ENCODE assay signal across 3 fruit fly cellular contexts in the genomic region with DNA sequence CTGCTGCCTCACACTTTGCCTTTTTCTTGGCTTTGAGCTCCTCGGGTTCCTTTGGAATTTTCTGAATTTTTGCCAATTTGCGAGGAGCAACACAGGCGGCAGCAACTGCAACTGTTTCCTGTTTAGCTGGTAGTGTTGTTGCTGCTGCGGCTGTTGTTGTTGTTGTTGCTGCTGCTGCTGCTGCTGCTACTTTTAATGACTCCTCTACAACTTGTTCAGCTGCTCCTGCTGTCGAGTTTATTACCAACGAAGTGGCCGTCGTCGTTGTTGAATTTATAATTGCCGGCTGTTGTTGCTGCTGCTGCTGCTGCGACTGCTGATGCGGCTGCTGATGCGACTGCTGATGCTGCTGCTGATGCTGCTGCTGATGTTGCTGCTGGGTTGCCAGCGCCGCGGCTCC.
A peak's percentile ranks its signal among the peaks of the same experiment; 100 is the strongest.
TF ChIP-seq lines count a peak whose summit lies in the region.

No protein-coding gene starts in this region.

TF ChIP-seq in whole organism, prepupa, 60 proteins besides CTCF, POLR2A, EP300 and RAD21:
- TF ChIP-seq CG6854 (GFP tag; optimal IDR thresholded peaks at IDR 0.05; lab: Kevin White, UChicago) (no peak), fd59A (GFP tag; optimal IDR thresholded peaks at IDR 0.05; lab: Kevin White, UChicago) (no peak), Eip78C (GFP tag; lab: Kevin White, UChicago) (peak; percentile 61), Met (GFP tag; optimal IDR thresholded peaks at IDR 0.05; lab: Kevin White, UChicago) (no peak), dsx (GFP tag; optimal IDR thresholded peaks at IDR 0.05; lab: Kevin White, UChicago; ENCODE audit: poor library complexity, severe bottlenecking) (peak; percentile 80)
TF ChIP-seq in whole organism, prepupa: peak in this region for 2.

TF ChIP-seq in whole organism, pupa, 21 proteins besides CTCF, POLR2A, EP300 and RAD21:
- peak; percentile 35 for TF ChIP-seq EcR (GFP tag; optimal IDR thresholded peaks at IDR 0.05; lab: Kevin White, UChicago)
- TF ChIP-seq CG10348 (GFP tag; IDR thresholded peaks at IDR 0.05; lab: Robert Waterston, UW), result no peak
- TF ChIP-seq fd96Ca (GFP tag; IDR thresholded peaks at IDR 0.05; lab: Robert Waterston, UW), result no peak
- no peak for TF ChIP-seq Pif1B (GFP tag; optimal IDR thresholded peaks at IDR 0.05; lab: Kevin White, UChicago)
- no peak for TF ChIP-seq CG8301 (tag; optimal IDR thresholded peaks at IDR 0.05; lab: Kevin White, UChicago)
- peak; percentile 76 for TF ChIP-seq CG13204 (GFP tag; optimal IDR thresholded peaks at IDR 0.05; lab: Kevin White, UChicago)
- TF ChIP-seq CG15710 (tag; optimal IDR thresholded peaks at IDR 0.05; lab: Kevin White, UChicago), result no peak
- no peak for TF ChIP-seq Snoo (tag; optimal IDR thresholded peaks at IDR 0.05; lab: Kevin White, UChicago)
- no peak for TF ChIP-seq gl (tag; optimal IDR thresholded peaks at IDR 0.05; lab: Kevin White, UChicago)
- TF ChIP-seq Ets98B (GFP tag; IDR thresholded peaks at IDR 0.05; lab: Robert Waterston, UW), result no peak
- TF ChIP-seq CG8159 (tag; optimal IDR thresholded peaks at IDR 0.05; lab: Kevin White, UChicago), result no peak
- TF ChIP-seq CG12605 (GFP tag; IDR thresholded peaks at IDR 0.05; lab: Robert Waterston, UW), result no peak
- TF ChIP-seq CG9948 (tag; optimal IDR thresholded peaks at IDR 0.05; lab: Kevin White, UChicago), result no peak
- no peak for TF ChIP-seq CG34367 (tag; optimal IDR thresholded peaks at IDR 0.05; lab: Kevin White, UChicago)

TF ChIP-seq in whole organism, wandering third instar larva, 38 proteins besides CTCF, POLR2A, EP300 and RAD21:
- no peak for TF ChIP-seq h (GFP tag; optimal IDR thresholded peaks at IDR 0.05; lab: Kevin White, UChicago)
- peak; percentile 94 for TF ChIP-seq Dfd (GFP tag; optimal IDR thresholded peaks at IDR 0.05; lab: Kevin White, UChicago)
